Worm (Caenorhabditis elegans): ENCODE results near the gene F09B12.3.

F09B12.3 gene

DNA sequence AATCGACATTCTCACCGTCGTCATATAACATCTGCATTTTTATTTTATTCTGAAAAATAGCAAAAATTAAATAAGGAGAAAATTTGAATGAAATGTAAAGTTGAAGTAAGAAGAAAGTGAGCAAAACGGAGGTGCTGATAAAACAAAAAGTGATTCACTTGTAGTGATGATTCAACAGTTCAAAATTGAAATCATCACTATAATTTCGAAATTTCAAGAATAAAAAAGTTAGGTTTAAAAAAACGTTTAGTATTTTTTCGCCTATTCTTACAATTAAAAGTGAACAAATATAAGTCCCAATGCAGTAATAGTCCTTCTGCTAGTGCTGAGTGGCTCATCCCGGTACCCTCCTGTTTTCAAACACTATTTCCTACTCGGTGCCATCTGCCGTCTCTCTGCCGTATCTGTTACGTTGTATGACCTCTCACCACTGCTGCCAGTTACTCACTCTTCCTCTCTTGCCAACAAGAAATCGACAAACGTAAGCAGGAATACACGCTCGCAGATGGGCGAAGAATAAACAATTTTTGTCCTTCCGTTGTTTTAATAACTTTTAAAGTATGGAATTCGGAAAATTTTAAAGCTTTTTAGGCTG, 2.7 kb upstream of the F09B12.3 start, which contains the start of gene dhhc-1:
dhhc-1 (minus strand) TSS at position 51 of the 595 bp plus-strand sequence.
- TF ChIP-seq ceh-31 (tag; optimal IDR thresholded peaks at IDR 0.05) = peak; percentile 56
- no peak for TF ChIP-seq nhr-11 (tag; optimal IDR thresholded peaks at IDR 0.05)
- TF ChIP-seq fkh-6 (tag; optimal IDR thresholded peaks at IDR 0.05) = no peak
- TF ChIP-seq pax-1 (tag; optimal IDR thresholded peaks at IDR 0.05) = no peak
- TF ChIP-seq fkh-10 (GFP tag; optimal IDR thresholded peaks at IDR 0.05) = no peak
- no peak for TF ChIP-seq elt-4 (tag; optimal IDR thresholded peaks at IDR 0.05)
- no peak for TF ChIP-seq ceh-19 (GFP tag; optimal IDR thresholded peaks at IDR 0.05)
- TF ChIP-seq ceh-18 (tag; optimal IDR thresholded peaks at IDR 0.05) = peak; percentile 26
- TF ChIP-seq ceh-14 (tag; optimal IDR thresholded peaks at IDR 0.05) = no peak
- no peak for TF ChIP-seq dve-1 (tag; optimal IDR thresholded peaks at IDR 0.05)
- TF ChIP-seq ceh-30 (tag; optimal IDR thresholded peaks at IDR 0.05) = no peak
- TF ChIP-seq pha-2 (tag; optimal IDR thresholded peaks at IDR 0.05) = no peak
- TF ChIP-seq unc-55 (GFP tag; optimal IDR thresholded peaks at IDR 0.05) = peak; percentile 40
- no peak for TF ChIP-seq ceh-6 (GFP tag; optimal IDR thresholded peaks at IDR 0.05)
- no peak for TF ChIP-seq mec-3 (tag; optimal IDR thresholded peaks at IDR 0.05; ENCODE audit: borderline replicate concordance)
- TF ChIP-seq hlh-6 (tag; optimal IDR thresholded peaks at IDR 0.05) = no peak
- no peak for TF ChIP-seq zip-5 (tag; optimal IDR thresholded peaks at IDR 0.05)
- no peak for TF ChIP-seq pqm-1 (tag; optimal IDR thresholded peaks at IDR 0.05)
- peak; percentile 4 for TF ChIP-seq unc-42 (tag; optimal IDR thresholded peaks at IDR 0.05)
- TF ChIP-seq nfya-1 (tag; optimal IDR thresholded peaks at IDR 0.05) = peak; percentile 59

DNA sequence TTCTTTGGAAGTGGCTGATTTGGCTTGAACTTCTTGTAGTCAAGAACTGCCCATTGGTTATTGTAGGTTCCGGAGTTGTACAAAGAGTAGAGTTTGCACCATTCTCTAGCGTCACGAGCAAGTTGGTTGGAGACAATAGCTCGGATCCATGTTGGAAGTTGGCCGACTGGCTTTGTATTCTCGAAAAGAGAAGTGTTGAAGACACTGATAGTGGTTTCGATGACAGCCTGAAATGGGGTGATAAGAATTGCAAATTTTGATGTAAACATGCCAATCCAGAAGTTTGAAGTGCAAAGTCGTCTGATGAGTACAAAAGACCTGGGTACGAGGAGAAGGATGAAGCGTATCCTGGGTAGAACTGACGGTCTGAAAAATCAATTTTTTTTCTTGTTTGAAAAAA, 1.5 kb downstream of the F09B12.3 start:
- TF ChIP-seq ceh-30 (tag; optimal IDR thresholded peaks at IDR 0.05) (no peak), npax-4 (tag; optimal IDR thresholded peaks at IDR 0.05) (no peak), hlh-30 (tag; optimal IDR thresholded peaks at IDR 0.05; ENCODE audit: insufficient read depth) (no peak), ceh-18 (tag; optimal IDR thresholded peaks at IDR 0.05) (no peak), fax-1 (tag; optimal IDR thresholded peaks at IDR 0.05) (no peak), ceh-19 (GFP tag; optimal IDR thresholded peaks at IDR 0.05) (no peak), che-1 (tag; optimal IDR thresholded peaks at IDR 0.05) (no peak)

DNA sequence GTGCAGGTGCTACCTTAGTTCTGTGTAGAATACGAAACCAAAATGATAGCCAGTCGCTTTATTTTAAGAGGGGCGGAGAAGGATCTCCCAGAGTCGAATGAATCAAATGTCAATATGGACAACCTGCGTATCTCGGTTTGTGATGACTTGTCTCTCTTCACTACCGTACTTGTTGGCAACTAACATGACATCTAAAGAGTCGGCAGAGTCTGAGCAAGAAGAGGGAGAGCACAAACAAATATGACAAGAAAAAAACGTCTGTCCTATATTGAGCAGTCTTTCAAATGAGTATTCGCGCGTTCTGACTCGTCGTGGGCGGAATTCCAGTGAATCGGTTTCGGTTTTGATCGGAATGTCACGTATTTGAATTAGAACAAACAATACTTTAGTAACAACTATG, 2.8 kb downstream of the F09B12.3 start, which contains the start of gene F09B12.7:
F09B12.7 (minus strand) TSS at position 101 of the 400 bp plus-strand sequence.
- TF ChIP-seq ceh-9 (tag; optimal IDR thresholded peaks at IDR 0.05) (no peak), pag-3 (tag; optimal IDR thresholded peaks at IDR 0.05; ENCODE audit: borderline replicate concordance) (no peak), T23F11.4 (GFP tag; optimal IDR thresholded peaks at IDR 0.05) (no peak), fkh-10 (GFP tag; optimal IDR thresholded peaks at IDR 0.05) (no peak), madf-2 (tag; optimal IDR thresholded peaks at IDR 0.05) (no peak), sdc-2 (tag; optimal IDR thresholded peaks at IDR 0.05) (no peak), pat-9 (tag; optimal IDR thresholded peaks at IDR 0.05) (no peak), mec-3 (tag; optimal IDR thresholded peaks at IDR 0.05; ENCODE audit: borderline replicate concordance) (no peak)

DNA sequence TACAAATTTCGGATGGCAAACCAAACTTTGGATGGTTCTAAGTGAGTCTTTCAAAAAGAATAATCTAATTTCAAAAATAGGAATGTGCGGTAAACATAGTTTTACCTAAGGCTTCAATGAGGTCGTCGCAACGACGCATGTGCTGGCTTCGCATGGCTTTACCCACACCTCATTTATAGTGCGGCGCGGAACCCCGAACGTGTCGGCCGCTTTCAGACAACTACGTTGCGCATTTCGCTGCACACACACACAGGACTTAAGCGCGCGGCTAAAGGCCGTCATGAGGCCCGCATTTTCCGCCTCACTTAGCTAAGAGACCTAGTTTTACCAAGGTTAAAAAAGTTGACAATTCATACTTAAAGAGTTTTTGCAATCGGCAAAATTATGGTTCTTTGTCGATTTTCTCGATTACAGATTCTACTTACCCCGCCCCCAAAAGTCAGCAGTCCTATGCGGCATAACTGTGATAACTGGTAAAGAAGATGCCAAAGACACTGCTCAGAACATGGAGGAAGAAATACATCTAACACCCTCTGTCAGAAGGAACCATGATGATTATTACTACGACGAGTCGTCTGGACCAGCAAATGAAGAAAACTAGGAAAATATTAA, 4.9 kb downstream of the F09B12.3 start:
- TF ChIP-seq fax-1 (tag; optimal IDR thresholded peaks at IDR 0.05) (no peak), K09A11.1 (tag; optimal IDR thresholded peaks at IDR 0.05; ENCODE audit: insufficient read depth) (no peak)

DNA sequence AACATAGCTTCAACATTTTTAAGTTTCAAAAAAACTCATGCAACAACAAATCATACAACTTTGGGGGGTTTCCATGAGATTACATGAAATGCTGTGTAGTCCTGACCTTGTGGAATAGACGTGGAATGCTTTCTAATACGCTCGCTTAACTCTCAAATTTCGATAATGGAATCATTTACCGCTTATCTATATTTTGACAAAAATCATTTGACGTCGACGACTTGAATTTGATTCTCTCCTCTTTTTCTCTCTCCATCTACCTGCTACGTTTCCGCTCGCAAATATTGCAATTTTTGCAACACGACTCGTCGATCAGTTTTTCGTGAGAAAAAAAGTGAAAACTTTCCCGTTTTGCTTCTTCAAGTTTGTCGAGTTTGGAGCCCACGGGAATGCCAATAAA, 8.6 kb downstream of the F09B12.3 start, which contains the start of gene flr-4:
flr-4 (plus strand) TSS at position 275 of the 400 bp plus-strand sequence.
- TF ChIP-seq hlh-15 (tag; optimal IDR thresholded peaks at IDR 0.05) (no peak), ceh-30 (tag; optimal IDR thresholded peaks at IDR 0.05) (no peak)

Measured in whole organism, late embryonic.